Fruit fly (Drosophila melanogaster): ENCODE data around the gene CG3407.

Gene CG3407

dm6 chr2L:3771109-3772067, 41.8 kb downstream of the CG3407 start, which contains the start of gene bowl (continued):
- no peak for TF ChIP-seq wek (GFP tag; optimal IDR thresholded peaks at IDR 0.05)
- peak; percentile 97 for TF ChIP-seq CG10462 (GFP tag; optimal IDR thresholded peaks at IDR 0.05)
- TF ChIP-seq CG7745 (tag; optimal IDR thresholded peaks at IDR 0.05): peak; percentile 91
- peak; percentile 96 for TF ChIP-seq CG1603 (tag; optimal IDR thresholded peaks at IDR 0.05)
- peak; percentile 99 for TF ChIP-seq gsb-n (tag; optimal IDR thresholded peaks at IDR 0.05)
- TF ChIP-seq tna (GFP tag; IDR thresholded peaks at IDR 0.05; ENCODE audit: partially characterized antibody): no peak
- peak; percentile 89 for TF ChIP-seq Asciz (GFP tag; optimal IDR thresholded peaks at IDR 0.05)
- TF ChIP-seq odd (GFP tag; optimal IDR thresholded peaks at IDR 0.05): peak; percentile 92
- peak; percentile 97 for TF ChIP-seq CG10959 (GFP tag; IDR thresholded peaks at IDR 0.05)
- peak; percentile 89 for TF ChIP-seq CG11398 (GFP tag; optimal IDR thresholded peaks at IDR 0.05)
- no peak for TF ChIP-seq usp (GFP tag; optimal IDR thresholded peaks at IDR 0.05)
- peak; percentile 90 for TF ChIP-seq Vsx1 (GFP tag; optimal IDR thresholded peaks at IDR 0.05)
- TF ChIP-seq bcd (GFP tag; optimal IDR thresholded peaks at IDR 0.05): peak; percentile 91
- TF ChIP-seq E2f1 (GFP tag; IDR thresholded peaks at IDR 0.05): peak; percentile 97
- peak; percentile 50 for TF ChIP-seq CG31365 (tag; optimal IDR thresholded peaks at IDR 0.05)
- TF ChIP-seq CG12391 (tag; optimal IDR thresholded peaks at IDR 0.05): peak; percentile 99
- TF ChIP-seq CG12104 (GFP tag; optimal IDR thresholded peaks at IDR 0.05): peak; percentile 92
- TF ChIP-seq CG11723 (GFP tag; optimal IDR thresholded peaks at IDR 0.05): peak; percentile 89
- TF ChIP-seq CG8944 (GFP tag; optimal IDR thresholded peaks at IDR 0.05): peak; percentile 86
- TF ChIP-seq CG30431 (GFP tag; optimal IDR thresholded peaks at IDR 0.05): peak; percentile 93
- peak; percentile 87 for TF ChIP-seq CG6254 (GFP tag; optimal IDR thresholded peaks at IDR 0.05)
- peak; percentile 99 for TF ChIP-seq kni (GFP tag; optimal IDR thresholded peaks at IDR 0.05)
- peak; percentile 86 for TF ChIP-seq CG31441 (GFP tag; IDR thresholded peaks at IDR 0.05)
- TF ChIP-seq Mad (GFP tag; optimal IDR thresholded peaks at IDR 0.05): peak; percentile 92
- peak; percentile 90 for TF ChIP-seq CG8089 (GFP tag; optimal IDR thresholded peaks at IDR 0.05)
- TF ChIP-seq CG8290 (GFP tag; optimal IDR thresholded peaks at IDR 0.05): peak; percentile 94
- peak; percentile 48 to 71 for TF ChIP-seq CG8290 (tag; optimal IDR thresholded peaks at IDR 0.05)
- TF ChIP-seq CG11504 (tag; optimal IDR thresholded peaks at IDR 0.05): peak; percentile 93
- TF ChIP-seq jing (GFP tag; optimal IDR thresholded peaks at IDR 0.05): peak; percentile 89
- TF ChIP-seq grn (GFP tag; optimal IDR thresholded peaks at IDR 0.05): peak; percentile 68
- TF ChIP-seq CG12299 (tag; optimal IDR thresholded peaks at IDR 0.05): peak; percentile 95
- peak; percentile 96 for TF ChIP-seq CG15601 (tag; optimal IDR thresholded peaks at IDR 0.05)
- no peak for TF ChIP-seq bigmax (GFP tag; optimal IDR thresholded peaks at IDR 0.05)
- peak; percentile 67 for TF ChIP-seq HmgD (GFP tag; optimal IDR thresholded peaks at IDR 0.05)
- peak; percentile 96 for TF ChIP-seq CG4730 (GFP tag; IDR thresholded peaks at IDR 0.05)
- peak; percentile 94 for TF ChIP-seq NC2β (GFP tag; optimal IDR thresholded peaks at IDR 0.05)
- peak; percentile 82 for TF ChIP-seq crol (GFP tag; IDR thresholded peaks at IDR 0.05)
- peak; percentile 99 for TF ChIP-seq Drgx (GFP tag; IDR thresholded peaks at IDR 0.05)
- TF ChIP-seq C15 (GFP tag; IDR thresholded peaks at IDR 0.05): peak; percentile 85; the same call in 2 of the 3 replicates
- TF ChIP-seq rib (GFP tag; IDR thresholded peaks at IDR 0.05): peak; percentile 94
- TF ChIP-seq Dip3 (GFP tag; optimal IDR thresholded peaks at IDR 0.05): peak; percentile 91
- peak; percentile 79 for TF ChIP-seq CG6683 (GFP tag; optimal IDR thresholded peaks at IDR 0.05)
- TF ChIP-seq seq (GFP tag; IDR thresholded peaks at IDR 0.05): peak; percentile 97
- TF ChIP-seq tx (GFP tag; optimal IDR thresholded peaks at IDR 0.05): peak; percentile 80
- no peak for TF ChIP-seq h (optimal IDR thresholded peaks at IDR 0.05)
- TF ChIP-seq Deaf1 (tag; optimal IDR thresholded peaks at IDR 0.05): peak; percentile 96
- TF ChIP-seq ci (GFP tag; IDR thresholded peaks at IDR 0.05): peak; percentile 95
- TF ChIP-seq toy (GFP tag; IDR thresholded peaks at IDR 0.05): peak; percentile 74
- TF ChIP-seq D19B (GFP tag; optimal IDR thresholded peaks at IDR 0.05): peak; percentile 70
- TF ChIP-seq Optix (GFP tag; IDR thresholded peaks at IDR 0.05): peak; percentile 83

Measured in whole organism, embryonic.